Fruit fly (Drosophila melanogaster) whole organism, embryonic: ENCODE data around the gene bb8.

Experiments
- Adf1 ChIP-seq: fragments of 200-800 bp; sonication (Bioruptor generic); IDR thresholded peaks from 2 replicates; pipeline ENCODE4 v1.3.6; 2022; ENCODE audit warnings: missing biosample characterization, missing genetic modification characterization
- CG10979 ChIP-seq: fragments of 200-800 bp; sonication (Bioruptor generic); optimal IDR thresholded peaks from 2 replicates; lab custom pipeline; 2018; ENCODE audit warnings: missing biosample characterization, mild to moderate bottlenecking, missing genetic modification characterization, moderate library complexity
- CG11398 ChIP-seq: fragments of 200-800 bp; sonication (Bioruptor generic); optimal IDR thresholded peaks from 2 replicates; lab custom pipeline; 2016; ENCODE audit warnings: missing biosample characterization, missing genetic modification characterization
- CG12071 ChIP-seq: fragments of 200-800 bp; sonication (Bioruptor generic); optimal IDR thresholded peaks from 3 replicates; lab custom pipeline; 2018; ENCODE audit warnings: missing biosample characterization, mild to moderate bottlenecking, missing genetic modification characterization
- CG15696 ChIP-seq: fragments of 200-800 bp; sonication (Bioruptor generic); optimal IDR thresholded peaks from 2 replicates; lab custom pipeline; 2019; ENCODE audit warnings: missing biosample characterization, mild to moderate bottlenecking, missing genetic modification characterization, moderate library complexity
- CG17328 ChIP-seq: fragments of 200-800 bp; sonication (Bioruptor generic); IDR thresholded peaks from 2 replicates; pipeline ENCODE4 v1.3.6; 2022; ENCODE audit warnings: missing biosample characterization, missing genetic modification characterization
- CG18262 ChIP-seq: fragments of 200-800 bp; optimal IDR thresholded peaks from 3 replicates; lab custom pipeline; 2019; ENCODE audit warnings: missing biosample characterization, mild to moderate bottlenecking, missing genetic modification characterization, moderate library complexity
- CG2129 ChIP-seq: fragments of 200-800 bp; sonication (Bioruptor generic); IDR thresholded peaks from 2 replicates; pipeline ENCODE4 v1.3.6; 2022; ENCODE audit warnings: missing biosample characterization, missing genetic modification characterization; ENCODE audit not compliant: partially characterized antibody
- CG30431 ChIP-seq: fragments of 200-800 bp; sonication (Bioruptor generic); optimal IDR thresholded peaks from 2 replicates; lab custom pipeline; 2017; ENCODE audit warnings: missing biosample characterization, missing genetic modification characterization
- CG31388 ChIP-seq: fragments of 200-800 bp; sonication (Bioruptor generic); optimal IDR thresholded peaks from 2 replicates; lab custom pipeline; 2016; ENCODE audit warnings: missing biosample characterization, missing genetic modification characterization
- CG4730 ChIP-seq: fragments of 200-800 bp; sonication (Bioruptor generic); IDR thresholded peaks from 2 replicates; pipeline ENCODE4 v1.3.6; 2022; ENCODE audit warnings: missing biosample characterization, missing genetic modification characterization
- CG6765 ChIP-seq: fragments of 200-800 bp; sonication (Bioruptor generic); optimal IDR thresholded peaks from 3 replicates; lab custom pipeline; 2017; ENCODE audit warnings: missing biosample characterization, mild to moderate bottlenecking, missing genetic modification characterization
- CG7357 ChIP-seq: fragments of 200-800 bp; sonication (Bioruptor generic); IDR thresholded peaks from 3 replicates; pipeline ENCODE4 v1.3.6; 2022; ENCODE audit warnings: missing biosample characterization, missing genetic modification characterization
- D19B ChIP-seq: fragments of 200-800 bp; sonication (Bioruptor generic); optimal IDR thresholded peaks from 2 replicates; lab custom pipeline; 2017; ENCODE audit warnings: missing biosample characterization, mild to moderate bottlenecking, missing genetic modification characterization
- Dek ChIP-seq: fragments of 200-800 bp; sonication (Bioruptor generic); optimal IDR thresholded peaks from 3 replicates; lab custom pipeline; 2019; ENCODE audit warnings: missing biosample characterization, mild to moderate bottlenecking, missing genetic modification characterization, moderate library complexity
- Dll ChIP-seq: fragments of 200-800 bp; sonication (Bioruptor generic); IDR thresholded peaks from 4 replicates; pipeline ENCODE4 v1.3.6; 2022; ENCODE audit warnings: missing biosample characterization, missing genetic modification characterization; ENCODE audit not compliant: partially characterized antibody
- Doc3 ChIP-seq: fragments of 200-800 bp; sonication (Bioruptor generic); IDR thresholded peaks from 3 replicates; pipeline ENCODE4 v1.3.6; 2022; ENCODE audit warnings: missing biosample characterization, missing genetic modification characterization; ENCODE audit not compliant: partially characterized antibody
- E2f1 ChIP-seq: fragments of 200-800 bp; sonication (Bioruptor generic); IDR thresholded peaks from 2 replicates; pipeline ENCODE4 v1.3.6; 2022; ENCODE audit warnings: missing biosample characterization, missing genetic modification characterization
- Ets65A ChIP-seq: fragments of 200-800 bp; sonication (Bioruptor generic); peaks from one replicate; lab custom pipeline; 2016; ENCODE audit warnings: missing biosample characterization, missing genetic modification characterization
- GATAe ChIP-seq: fragments of 200-800 bp; sonication (Bioruptor generic); conservative IDR thresholded peaks from 2 replicates; pipeline ENCODE4 v1.3.6; 2022; ENCODE audit warnings: missing biosample characterization, missing genetic modification characterization
- HLH3B ChIP-seq: fragments of 200-800 bp; sonication (Bioruptor generic); IDR thresholded peaks from 2 replicates; pipeline ENCODE4 v1.3.6; 2022; ENCODE audit warnings: missing biosample characterization, missing genetic modification characterization
- HmgD ChIP-seq: fragments of 200-800 bp; sonication (Bioruptor generic); optimal IDR thresholded peaks from 3 replicates; lab custom pipeline; 2016; ENCODE audit warnings: missing biosample characterization, missing genetic modification characterization
- Meics ChIP-seq: fragments of 200-800 bp; sonication (Bioruptor generic); optimal IDR thresholded peaks from 2 replicates; lab custom pipeline; 2017; ENCODE audit warnings: missing biosample characterization, mild to moderate bottlenecking, missing genetic modification characterization
- Neu2 ChIP-seq: fragments of 200-800 bp; sonication (Bioruptor generic); optimal IDR thresholded peaks from 3 replicates; lab custom pipeline; 2016; ENCODE audit warnings: missing biosample characterization, missing genetic modification characterization, borderline replicate concordance
- Oaz ChIP-seq: fragments of 200-800 bp; sonication (Bioruptor generic); IDR thresholded peaks from 2 replicates; pipeline ENCODE4 v1.3.6; 2022; ENCODE audit warnings: missing biosample characterization, missing genetic modification characterization
- Six4 ChIP-seq: fragments of 200-800 bp; sonication (Bioruptor generic); optimal IDR thresholded peaks from 2 replicates; lab custom pipeline; 2016; ENCODE audit warnings: missing biosample characterization, missing genetic modification characterization
- Sox100B ChIP-seq: fragments of 200-800 bp; sonication (Bioruptor generic); optimal IDR thresholded peaks from 3 replicates; lab custom pipeline; 2018; ENCODE audit warnings: missing biosample characterization, mild to moderate bottlenecking, missing genetic modification characterization
- Trl ChIP-seq, 3 experiments: fragments of >200 bp in 2 of 3; fragments of 200-800 bp in 1 of 3; sonication (Bioruptor generic) in 1 of 3; optimal IDR thresholded peaks; 2 replicates in 1 of 3; 3 replicates in 2 of 3; lab custom pipeline; 2016 to 2017; ENCODE audit warnings: missing biosample characterization in 1 of 3, missing genetic modification characterization in 1 of 3
- Xbp1 ChIP-seq: fragments of 200-800 bp; sonication (Bioruptor generic); optimal IDR thresholded peaks from 3 replicates; lab custom pipeline; 2016; ENCODE audit warnings: missing biosample characterization, mild to moderate bottlenecking, missing genetic modification characterization
- Xrp1 ChIP-seq: fragments of 200-800 bp; sonication (Bioruptor generic); IDR thresholded peaks from 2 replicates; pipeline ENCODE4 v1.3.6; 2022; ENCODE audit warnings: missing biosample characterization, missing genetic modification characterization
- ara ChIP-seq: fragments of 200-800 bp; sonication (Bioruptor generic); IDR thresholded peaks from 2 replicates; pipeline ENCODE4 v1.3.6; 2022; ENCODE audit warnings: missing biosample characterization, missing genetic modification characterization
- br ChIP-seq: fragments of >200 bp; optimal IDR thresholded peaks from 2 replicates; lab custom pipeline; 2017
- cas ChIP-seq: fragments of 200-800 bp; sonication (Bioruptor generic); IDR thresholded peaks from 2 replicates; pipeline ENCODE4 v1.3.6; 2022; ENCODE audit warnings: missing biosample characterization, missing genetic modification characterization
- cato ChIP-seq: fragments of 200-800 bp; sonication (Bioruptor generic); optimal IDR thresholded peaks from 2 replicates; lab custom pipeline; 2016; ENCODE audit warnings: missing biosample characterization, missing genetic modification characterization, borderline replicate concordance
- chinmo ChIP-seq: fragments of 200-800 bp; sonication (Bioruptor generic); IDR thresholded peaks from 4 replicates; pipeline ENCODE4 v1.3.6; 2022; ENCODE audit warnings: missing biosample characterization, missing genetic modification characterization; ENCODE audit not compliant: partially characterized antibody
- disco-r ChIP-seq: fragments of 200-800 bp; sonication (Bioruptor generic); optimal IDR thresholded peaks from 2 replicates; lab custom pipeline; 2016; ENCODE audit warnings: missing biosample characterization, missing genetic modification characterization
- gro ChIP-seq: fragments of 200-800 bp; sonication (Bioruptor generic); optimal IDR thresholded peaks from 2 replicates; lab custom pipeline; 2016; ENCODE audit warnings: missing biosample characterization, missing genetic modification characterization
- jumu ChIP-seq: fragments of 200-800 bp; sonication (Bioruptor generic); optimal IDR thresholded peaks from 3 replicates; lab custom pipeline; 2016; ENCODE audit warnings: missing biosample characterization, missing genetic modification characterization
- lilli ChIP-seq: fragments of 200-800 bp; sonication (Bioruptor generic); optimal IDR thresholded peaks from 3 replicates; lab custom pipeline; 2016; ENCODE audit warnings: missing biosample characterization, missing genetic modification characterization
- oc ChIP-seq: fragments of 200-800 bp; sonication (Bioruptor generic); optimal IDR thresholded peaks from 2 replicates; lab custom pipeline; 2018; ENCODE audit warnings: missing biosample characterization, mild to moderate bottlenecking, missing genetic modification characterization, moderate library complexity
- pum ChIP-seq: fragments of 200-800 bp; sonication (Bioruptor generic); optimal IDR thresholded peaks from 2 replicates; lab custom pipeline; 2016; ENCODE audit warnings: missing biosample characterization, missing genetic modification characterization
- scrt ChIP-seq: fragments of 200-800 bp; sonication (Bioruptor generic); optimal IDR thresholded peaks from 2 replicates; lab custom pipeline; 2018; ENCODE audit warnings: missing biosample characterization, mild to moderate bottlenecking, missing genetic modification characterization, moderate library complexity
- sd ChIP-seq: fragments of 200-800 bp; sonication (Bioruptor generic); optimal IDR thresholded peaks from 3 replicates; lab custom pipeline; 2018; ENCODE audit warnings: missing biosample characterization, mild to moderate bottlenecking, missing genetic modification characterization, moderate library complexity
- sim ChIP-seq: fragments of 200-800 bp; sonication (Bioruptor generic); IDR thresholded peaks from 2 replicates; pipeline ENCODE4 v1.3.6; 2022; ENCODE audit warnings: missing biosample characterization, missing genetic modification characterization
- stc ChIP-seq: fragments of 200-800 bp; sonication (Bioruptor generic); IDR thresholded peaks from 2 replicates; pipeline ENCODE4 v1.3.6; 2022; ENCODE audit warnings: missing biosample characterization, missing genetic modification characterization
- tio ChIP-seq: fragments of 200-800 bp; sonication (Bioruptor generic); optimal IDR thresholded peaks from 2 replicates; lab custom pipeline; 2017; ENCODE audit warnings: missing biosample characterization, missing genetic modification characterization, inconsistent platforms
- tna ChIP-seq: fragments of 200-800 bp; sonication (Bioruptor generic); IDR thresholded peaks from 2 replicates; pipeline ENCODE4 v1.3.6; 2022; ENCODE audit warnings: missing biosample characterization, missing genetic modification characterization; ENCODE audit not compliant: partially characterized antibody
- unpg ChIP-seq: fragments of 200-800 bp; sonication (Bioruptor generic); optimal IDR thresholded peaks from 3 replicates; lab custom pipeline; 2018; ENCODE audit warnings: missing biosample characterization, mild to moderate bottlenecking, missing genetic modification characterization, moderate library complexity
- vfl ChIP-seq: fragments of 200-800 bp; sonication (Bioruptor generic); optimal IDR thresholded peaks from 2 replicates; lab custom pipeline; 2016; ENCODE audit warnings: missing biosample characterization, missing genetic modification characterization

bb8 gene

DNA sequence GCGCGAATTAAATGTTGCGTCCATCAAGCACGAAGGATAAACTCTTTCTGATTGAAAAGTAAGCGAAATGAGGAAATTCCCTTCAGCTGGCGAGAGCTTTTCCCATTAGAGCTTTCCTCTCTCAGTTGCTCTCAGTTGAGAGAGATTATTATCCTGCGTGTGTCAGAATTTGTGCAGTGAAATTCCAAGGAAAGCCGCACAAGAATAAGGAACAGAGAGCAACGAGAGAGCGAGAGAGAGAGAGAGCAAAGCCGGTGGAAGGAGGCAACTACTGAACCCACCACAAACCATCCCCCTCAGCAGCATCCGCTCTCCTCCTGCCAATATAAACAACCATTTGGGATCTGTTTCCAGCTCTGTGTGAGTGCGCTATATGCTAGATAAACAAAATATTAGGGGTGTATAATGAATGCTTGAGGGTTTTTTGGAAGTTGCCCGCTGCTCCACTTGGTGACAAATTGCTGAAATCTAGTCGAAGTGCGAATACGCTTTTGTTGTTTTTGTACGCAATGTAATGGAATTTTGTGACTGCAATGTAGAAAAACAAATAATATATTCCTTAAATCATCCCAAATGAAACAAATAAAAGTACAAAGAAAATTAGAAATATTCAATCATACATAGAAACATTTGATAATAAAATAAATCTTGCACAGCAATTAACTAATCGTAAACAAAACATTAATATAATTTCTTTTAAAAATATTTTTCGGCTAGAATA lies 41.0 kb downstream of the bb8 start, which contains the start of gene CG4467 (continued):
- TF ChIP-seq CG31388 (GFP tag; lab: Kevin White, UChicago) = no peak
- TF ChIP-seq jumu (GFP tag; lab: Kevin White, UChicago) = no peak
- TF ChIP-seq scrt (GFP tag; lab: Kevin White, UChicago) = peak; percentile 43
- TF ChIP-seq sim (GFP tag; lab: Robert Waterston, UW) = no peak
- TF ChIP-seq CG17328 (GFP tag; lab: Robert Waterston, UW) = no peak
- peak; percentile 9 for TF ChIP-seq lilli (GFP tag; lab: Kevin White, UChicago)
- TF ChIP-seq oc = peak; percentile 25
- no peak for TF ChIP-seq E2f1
- no peak for TF ChIP-seq CG2129 (GFP tag; lab: Robert Waterston, UW)
- no peak for TF ChIP-seq CG6765 (GFP tag; lab: Kevin White, UChicago)
- peak; percentile 88 for TF ChIP-seq Trl (optimal IDR thresholded peaks at IDR 0.05; lab: Kevin White, UChicago)
- peak; percentile 39 for TF ChIP-seq Trl (GFP tag; optimal IDR thresholded peaks at IDR 0.05; lab: Kevin White, UChicago)
- TF ChIP-seq CG10979 (tag; lab: Kevin White, UChicago) = no peak
- TF ChIP-seq CG15696 (tag; lab: Kevin White, UChicago) = no peak
- TF ChIP-seq Xrp1 (GFP tag; lab: Robert Waterston, UW) = no peak
- TF ChIP-seq D19B (GFP tag; lab: Kevin White, UChicago) = no peak
- no peak for TF ChIP-seq ara
- TF ChIP-seq disco-r (GFP tag; lab: Kevin White, UChicago) = no peak
- no peak for TF ChIP-seq Dll (GFP tag; lab: Robert Waterston, UW)
- no peak for TF ChIP-seq Doc3
- no peak for TF ChIP-seq cato
- TF ChIP-seq Xbp1 (GFP tag; lab: Kevin White, UChicago) = no peak
- peak; percentile 94 for TF ChIP-seq sd (tag; lab: Kevin White, UChicago)
- peak; percentile 49 for TF ChIP-seq CG12071
- no peak for TF ChIP-seq Ets65A (GFP tag; lab: Kevin White, UChicago)
- no peak for TF ChIP-seq br (lab: Kevin White, UChicago)
- TF ChIP-seq Six4 (GFP tag; lab: Kevin White, UChicago) = no peak
- no peak for TF ChIP-seq Oaz (GFP tag; lab: Robert Waterston, UW)
- TF ChIP-seq HLH3B (GFP tag; lab: Robert Waterston, UW) = no peak
- TF ChIP-seq stc (GFP tag; lab: Robert Waterston, UW) = no peak
- no peak for TF ChIP-seq CG11398 (GFP tag; lab: Kevin White, UChicago)
- no peak for TF ChIP-seq Dek (tag; lab: Kevin White, UChicago)
- TF ChIP-seq Sox100B = no peak
- no peak for TF ChIP-seq tna (GFP tag; lab: Robert Waterston, UW)
- no peak for TF ChIP-seq vfl (GFP tag; lab: Kevin White, UChicago)
- TF ChIP-seq unpg (GFP tag; lab: Kevin White, UChicago) = no peak
- no peak for TF ChIP-seq Meics
- TF ChIP-seq Neu2 (GFP tag; lab: Kevin White, UChicago) = no peak
- TF ChIP-seq Adf1 (GFP tag; lab: Robert Waterston, UW) = no peak
- no peak for TF ChIP-seq CG7357 (GFP tag; lab: Robert Waterston, UW)
- 0 out of 4 replicates have a peak, but pooled peaks have one; percentile 24 for TF ChIP-seq chinmo
- TF ChIP-seq pum (GFP tag; lab: Kevin White, UChicago) = no peak
- no peak for TF ChIP-seq CG18262 (tag; lab: Kevin White, UChicago)
- TF ChIP-seq tio = no peak
- TF ChIP-seq HmgD (GFP tag; lab: Kevin White, UChicago) = peak; percentile 25
- TF ChIP-seq GATAe (GFP tag; lab: Robert Waterston, UW) = no peak
- no peak for TF ChIP-seq cas (GFP tag; lab: Robert Waterston, UW)
- no peak for TF ChIP-seq CG30431 (GFP tag; lab: Kevin White, UChicago)
- TF ChIP-seq gro = no peak
- no peak for TF ChIP-seq CG4730 (GFP tag; lab: Robert Waterston, UW)
